Fruit fly (Drosophila melanogaster): ENCODE measurements around the gene CG14106.

The CG14106 gene

dm6 chr3L:13430171-13430570 lies 4.7 kb upstream of the CG14106 start:
- TF ChIP-seq Dfd (GFP tag; optimal IDR thresholded peaks at IDR 0.05) (peak in 1 of 2 experiments; percentile 26), B-H1 (GFP tag; IDR thresholded peaks at IDR 0.05) (no peak), vvl (GFP tag; IDR thresholded peaks at IDR 0.05) (no peak), CG5245 (GFP tag; optimal IDR thresholded peaks at IDR 0.05) (no peak)

DNA sequence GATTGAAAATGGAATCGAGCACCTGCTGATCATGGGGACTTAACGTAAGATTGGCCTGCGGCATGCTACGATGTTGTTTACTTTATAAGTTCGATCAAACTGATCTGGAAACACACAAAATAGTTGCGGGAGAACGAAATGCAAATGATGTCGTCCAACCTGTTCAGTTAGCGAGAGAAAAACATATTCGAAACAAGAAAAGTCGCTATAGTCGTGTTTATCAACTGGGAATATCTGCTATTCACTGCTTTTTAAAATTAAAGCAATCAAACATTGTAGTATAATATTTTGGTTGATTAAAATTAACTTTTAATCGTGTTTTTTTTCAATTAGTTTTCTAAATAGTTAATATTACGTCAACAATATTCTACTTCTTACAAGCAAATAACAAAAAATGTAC lies 1.1 kb upstream of the CG14106 start, which contains the start of gene CG14105:
Gene CG14105 (minus strand): TSS at position 101 of the 400 bp plus-strand sequence.
- TF ChIP-seq peb (GFP tag; IDR thresholded peaks at IDR 0.05) (no peak), Sry-β (GFP tag; optimal IDR thresholded peaks at IDR 0.05) (no peak), CoRest (tag; optimal IDR thresholded peaks at IDR 0.05) (no peak), sim (GFP tag; IDR thresholded peaks at IDR 0.05) (no peak), psq (GFP tag; optimal IDR thresholded peaks at IDR 0.05) (no peak)

DNA sequence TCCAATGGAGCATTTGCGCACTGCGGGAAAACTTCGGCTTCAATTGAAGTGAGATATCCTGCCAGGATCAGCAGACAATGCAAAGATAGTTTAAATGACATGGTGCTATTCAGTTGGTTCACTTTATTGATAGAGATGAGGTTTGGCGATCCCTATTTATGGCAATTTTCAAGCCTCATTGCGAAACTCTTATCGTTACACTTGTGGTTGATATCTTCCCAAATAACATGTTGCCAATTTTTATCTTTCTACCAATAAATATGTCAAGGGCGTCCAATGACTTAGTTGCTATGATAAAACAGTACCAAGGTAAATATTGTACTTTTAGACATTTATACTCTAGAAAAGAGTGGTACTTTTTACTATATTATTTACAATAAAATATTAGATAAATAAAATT lies 1.4 kb downstream of the CG14106 start, which contains the start of gene CG33263:
Gene CG33263 (minus strand): TSS at position 101 of the 400 bp plus-strand sequence.
- TF ChIP-seq Bgb (GFP tag; IDR thresholded peaks at IDR 0.05; ENCODE audit: partially characterized antibody) (no peak), Med (GFP tag) (no peak), knrl (GFP tag; IDR thresholded peaks at IDR 0.05; ENCODE audit: partially characterized antibody) (no peak), E2f2 (GFP tag; IDR thresholded peaks at IDR 0.05) (no peak), Eip74EF (GFP tag; optimal IDR thresholded peaks at IDR 0.05) (no peak), CG31388 (GFP tag; optimal IDR thresholded peaks at IDR 0.05) (no peak), Hmr (GFP tag; optimal IDR thresholded peaks at IDR 0.05) (no peak)

DNA sequence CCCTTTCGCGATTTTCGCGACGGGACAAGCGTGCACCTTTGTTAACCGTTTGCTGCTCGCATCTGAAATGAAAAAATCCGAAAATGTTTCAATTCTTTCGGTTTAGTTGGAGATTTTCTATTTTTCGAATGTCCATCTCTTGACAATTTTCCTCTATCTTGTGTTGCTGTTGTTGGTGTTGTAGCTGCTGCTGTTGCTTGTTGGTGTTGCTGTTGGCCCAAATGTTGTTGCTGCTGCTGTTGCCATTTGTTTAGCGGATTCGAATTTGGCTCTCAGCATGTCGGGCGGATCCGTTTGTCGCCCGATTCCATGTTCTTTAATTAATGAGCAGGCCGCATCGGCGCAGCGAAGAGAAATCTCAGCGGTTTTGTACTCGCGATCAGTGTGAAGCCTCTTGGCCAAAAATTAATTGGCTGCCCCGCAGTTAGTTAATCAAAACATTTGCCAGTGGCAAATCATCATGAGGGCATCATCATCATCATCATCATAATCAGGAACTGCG lies 3.1 kb downstream of the CG14106 start, which contains the start of gene CG32121:
Gene CG32121 (minus strand): TSS at position 51 of the 502 bp plus-strand sequence.
- TF ChIP-seq CG6791 (GFP tag; IDR thresholded peaks at IDR 0.05; ENCODE audit: partially characterized antibody) = 0 out of 3 replicates have a peak, but pooled peaks have one; percentile 23
- no peak for TF ChIP-seq Chrac-16 (GFP tag; optimal IDR thresholded peaks at IDR 0.05)
- TF ChIP-seq Ets65A (GFP tag) = peak; percentile 95

dm6 chr3L:13420212-13420611 lies 5.3 kb downstream of the CG14106 start:
- TF ChIP-seq bbx (GFP tag; IDR thresholded peaks at IDR 0.05; ENCODE audit: partially characterized antibody) (no peak), CG7372 (GFP tag; IDR thresholded peaks at IDR 0.05) (peak; percentile 87), CG12769 (tag; optimal IDR thresholded peaks at IDR 0.05) (peak; percentile 67), insv (GFP tag; optimal IDR thresholded peaks at IDR 0.05) (no peak), Dip2 (GFP tag; IDR thresholded peaks at IDR 0.05) (no peak), org-1 (GFP tag; optimal IDR thresholded peaks at IDR 0.05) (no peak), Med (GFP tag) (no peak), hbn (GFP tag; IDR thresholded peaks at IDR 0.05; ENCODE audit: partially characterized antibody) (no peak)

DNA sequence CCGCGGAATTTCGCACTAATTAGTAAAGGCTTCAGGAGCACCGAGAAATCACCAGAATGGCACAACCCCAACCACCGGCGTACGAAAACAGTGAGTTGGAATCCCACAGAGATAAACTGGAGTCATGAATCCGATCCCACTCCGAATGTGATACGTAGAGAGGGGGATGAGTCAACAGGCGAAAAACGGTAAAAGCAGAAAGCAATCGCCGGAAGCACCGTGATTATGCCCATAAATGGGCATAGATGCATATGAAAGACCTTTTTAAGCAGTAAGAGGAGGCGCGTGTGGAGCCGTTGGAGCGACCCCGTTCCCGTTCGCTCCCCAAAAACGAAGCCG lies 12.6 kb downstream of the CG14106 start:
- TF ChIP-seq MESR4 (GFP tag; optimal IDR thresholded peaks at IDR 0.05) (peak; percentile 61), mld (GFP tag; IDR thresholded peaks at IDR 0.05; ENCODE audit: partially characterized antibody) (0 out of 3 replicates have a peak, but pooled peaks have one; percentile 4), HLH4C (GFP tag; IDR thresholded peaks at IDR 0.05; ENCODE audit: partially characterized antibody) (0 out of 3 replicates have a peak, but pooled peaks have one; percentile 3), CG16779 (GFP tag; IDR thresholded peaks at IDR 0.05) (no peak), hkb (optimal IDR thresholded peaks at IDR 0.05) (no peak), hkb (GFP tag; IDR thresholded peaks at IDR 0.05) (0 out of 2 replicates have a peak, but pooled peaks have one; percentile 9), Med (GFP tag) (peak; percentile 52), ken (GFP tag; IDR thresholded peaks at IDR 0.05) (0 out of 3 replicates have a peak, but pooled peaks have one; percentile 20), CG8281 (tag; optimal IDR thresholded peaks at IDR 0.05) (no peak), vfl (GFP tag; optimal IDR thresholded peaks at IDR 0.05) (no peak), bab2 (GFP tag; optimal IDR thresholded peaks at IDR 0.05) (no peak), CG34422 (GFP tag; IDR thresholded peaks at IDR 0.05) (peak; percentile 22; the same call in 1 of the 3 replicates), chm (GFP tag; IDR thresholded peaks at IDR 0.05) (peak; percentile 22; the same call in 1 of the 2 replicates), scrt (GFP tag; optimal IDR thresholded peaks at IDR 0.05) (peak; percentile 15), CG16813 (GFP tag; IDR thresholded peaks at IDR 0.05; ENCODE audit: partially characterized antibody) (no peak), otp (GFP tag; IDR thresholded peaks at IDR 0.05) (0 out of 3 replicates have a peak, but pooled peaks have one; percentile 25), Sry-δ (GFP tag; optimal IDR thresholded peaks at IDR 0.05) (peak; percentile 20), hbn (GFP tag; IDR thresholded peaks at IDR 0.05; ENCODE audit: partially characterized antibody) (0 out of 2 replicates have a peak, but pooled peaks have one; percentile 0)
